Fruit fly (Drosophila melanogaster) whole organism, adult: ENCODE results near the gene CG32572.

Experiments
- CG11617 ChIP-seq: fragments of 200-800 bp; sonication (Bioruptor generic); optimal IDR thresholded peaks from 2 replicates; lab custom pipeline; 2017; ENCODE audit warnings: mild to moderate bottlenecking, missing biosample characterization, missing genetic modification reagents, missing genetic modification characterization
- CG12768 ChIP-seq: fragments of 200-800 bp; sonication (Bioruptor generic); optimal IDR thresholded peaks from 2 replicates; lab custom pipeline; 2017; ENCODE audit warnings: missing biosample characterization, missing genetic modification characterization, mild to moderate bottlenecking, moderate library complexity, missing genetic modification reagents
- CG14711 ChIP-seq: fragments of 200-800 bp; sonication (Bioruptor generic); optimal IDR thresholded peaks from 2 replicates; lab custom pipeline; 2018; ENCODE audit warnings: missing biosample characterization, mild to moderate bottlenecking, missing genetic modification characterization, moderate library complexity
- CG1620 ChIP-seq: fragments of 200-800 bp; sonication (Bioruptor generic); optimal IDR thresholded peaks from 2 replicates; lab custom pipeline; 2016; ENCODE audit warnings: missing biosample characterization, missing genetic modification characterization
- CG33017 ChIP-seq: fragments of 200-800 bp; sonication (Bioruptor generic); optimal IDR thresholded peaks from 2 replicates; lab custom pipeline; 2018; ENCODE audit warnings: missing biosample characterization, mild to moderate bottlenecking, missing genetic modification characterization, moderate library complexity
- CG5204 ChIP-seq: fragments of 200-800 bp; sonication (Bioruptor generic); optimal IDR thresholded peaks from 2 replicates; lab custom pipeline; 2016; ENCODE audit warnings: missing biosample characterization, missing genetic modification characterization
- CG7045 ChIP-seq: fragments of 200-800 bp; sonication (Bioruptor generic); optimal IDR thresholded peaks from 2 replicates; lab custom pipeline; 2017; ENCODE audit warnings: missing biosample characterization, mild to moderate bottlenecking, missing genetic modification characterization
- CG7101 ChIP-seq: fragments of 200-800 bp; sonication (Bioruptor generic); optimal IDR thresholded peaks from 2 replicates; lab custom pipeline; 2018; ENCODE audit warnings: missing biosample characterization, mild to moderate bottlenecking, missing genetic modification characterization, moderate library complexity
- Clk ChIP-seq: fragments of 200-800 bp; sonication (Bioruptor generic); optimal IDR thresholded peaks from 2 replicates; lab custom pipeline; 2017; ENCODE audit warnings: missing biosample characterization, missing genetic modification characterization
- Crg-1 ChIP-seq: fragments of 200-800 bp; sonication (Bioruptor generic); optimal IDR thresholded peaks from 2 replicates; lab custom pipeline; 2016; ENCODE audit warnings: missing biosample characterization, missing genetic modification characterization
- Hr96 ChIP-seq: fragments of 200-800 bp; sonication (Bioruptor generic); optimal IDR thresholded peaks from 2 replicates; lab custom pipeline; 2016; ENCODE audit warnings: missing biosample characterization, missing genetic modification characterization
- Mnt ChIP-seq: fragments of 200-800 bp; sonication (Bioruptor generic); optimal IDR thresholded peaks from 2 replicates; lab custom pipeline; 2016; ENCODE audit warnings: missing biosample characterization, mild to moderate bottlenecking, missing genetic modification characterization
- bab1 ChIP-seq: fragments of 200-800 bp; sonication (Bioruptor generic); optimal IDR thresholded peaks from 3 replicates; lab custom pipeline; 2019; ENCODE audit warnings: missing biosample characterization, mild to moderate bottlenecking, missing genetic modification characterization, moderate library complexity
- cic ChIP-seq: fragments of 200-800 bp; sonication (Bioruptor generic); optimal IDR thresholded peaks from 2 replicates; lab custom pipeline; 2017; ENCODE audit warnings: missing biosample characterization, mild to moderate bottlenecking, missing genetic modification characterization, moderate library complexity
- cnc ChIP-seq, 2 experiments: fragments of >200 bp; optimal IDR thresholded peaks; 2 replicates each; lab custom pipeline; 2017
- kay ChIP-seq: fragments of 200-800 bp; sonication (Bioruptor generic); peaks from one replicate; lab custom pipeline; 2016; ENCODE audit warnings: missing biosample characterization, missing genetic modification characterization, borderline replicate concordance
- ovo ChIP-seq: fragments of 200-800 bp; sonication (Bioruptor generic); optimal IDR thresholded peaks from 2 replicates; lab custom pipeline; 2016; ENCODE audit warnings: missing biosample characterization, missing genetic modification characterization
- pad ChIP-seq: fragments of 200-800 bp; sonication (Bioruptor generic); optimal IDR thresholded peaks from 3 replicates; lab custom pipeline; 2017; ENCODE audit warnings: missing biosample characterization, missing genetic modification characterization, mild to moderate bottlenecking, moderate library complexity, missing genetic modification reagents
- tj ChIP-seq: fragments of 200-800 bp; sonication (Bioruptor generic); optimal IDR thresholded peaks from 3 replicates; lab custom pipeline; 2017; ENCODE audit warnings: missing biosample characterization, mild to moderate bottlenecking, missing genetic modification characterization, moderate library complexity
- toe ChIP-seq: fragments of 200-800 bp; sonication (Bioruptor generic); optimal IDR thresholded peaks from 2 replicates; lab custom pipeline; 2016; ENCODE audit warnings: missing biosample characterization, missing genetic modification characterization

Gene CG32572

DNA sequence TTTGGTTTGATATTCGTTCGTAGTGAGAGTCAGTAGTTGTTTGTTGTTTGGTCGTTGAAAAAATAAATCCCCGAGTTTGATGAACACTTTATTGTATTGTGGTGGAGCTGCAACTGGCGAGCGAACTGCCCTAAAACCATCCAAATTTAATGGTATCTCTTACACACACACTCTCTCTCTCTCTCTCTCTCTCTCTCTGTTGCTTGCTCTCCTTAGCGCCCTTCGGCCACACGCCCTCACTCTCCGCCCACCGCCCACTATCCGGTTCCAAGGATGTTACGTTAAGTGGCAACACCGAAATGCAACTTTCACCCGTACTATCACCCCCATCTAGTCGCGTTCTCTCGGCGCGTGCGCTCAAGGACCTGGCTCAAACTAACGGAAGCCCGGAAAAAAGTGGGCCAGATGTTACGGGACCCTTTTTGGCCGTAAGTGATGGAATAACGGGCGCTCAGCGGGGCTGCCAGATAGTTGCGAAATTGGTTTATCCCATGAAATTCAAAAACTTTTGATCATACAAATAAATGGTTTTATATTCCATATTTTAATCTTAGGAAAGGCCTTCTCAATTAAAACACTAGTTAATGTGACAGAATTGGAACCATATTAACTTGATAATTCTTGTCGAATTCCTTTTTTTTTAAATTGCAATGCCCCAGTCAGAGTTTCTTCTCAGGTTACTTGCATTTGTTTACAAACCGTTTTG lies 33.4 kb upstream of the CG32572 start:
- TF ChIP-seq cic (GFP tag; lab: Kevin White, UChicago) (no peak), toe (peak; percentile 25)

DNA sequence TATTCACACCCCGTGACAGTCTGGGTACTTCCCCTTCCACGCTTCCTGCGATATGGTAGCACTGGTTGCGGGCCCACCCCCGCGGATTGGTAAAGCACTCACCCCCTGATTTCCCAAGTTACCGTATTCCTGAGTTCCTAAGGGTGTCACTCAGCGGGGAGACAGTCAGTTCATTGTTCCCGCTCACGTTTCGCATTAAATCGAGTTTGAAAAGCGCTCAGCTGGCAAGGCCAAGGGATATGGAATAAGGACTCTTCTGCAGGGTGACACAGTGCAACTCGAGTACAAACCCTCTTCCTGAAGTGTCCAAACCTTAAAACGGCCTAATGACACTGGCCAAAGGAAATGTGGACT lies 32.9 kb upstream of the CG32572 start:
- no peak for TF ChIP-seq toe
- no peak for TF ChIP-seq Hr96
- no peak for TF ChIP-seq CG14711 (tag; lab: Kevin White, UChicago)
- TF ChIP-seq CG7101 (tag; lab: Kevin White, UChicago) = no peak

DNA sequence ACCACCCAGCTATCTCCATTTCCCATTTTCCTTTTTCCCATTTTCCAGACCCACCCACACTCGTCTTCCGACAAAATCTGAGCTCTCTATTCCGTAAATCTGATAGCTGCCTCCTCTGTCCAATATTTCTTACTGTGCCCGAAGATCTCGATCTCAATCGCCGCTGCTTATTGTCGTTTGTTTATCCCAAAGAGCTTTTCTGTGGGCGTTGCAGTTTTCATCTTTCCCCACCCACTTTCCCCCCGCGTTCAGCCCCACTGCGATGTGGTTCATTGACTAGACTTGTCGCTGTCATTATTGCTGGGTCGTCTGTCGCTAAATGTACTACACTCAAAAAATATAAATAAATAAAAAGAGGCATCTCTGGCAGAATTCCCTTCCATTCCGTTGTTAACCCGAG lies 31.6 kb upstream of the CG32572 start:
- TF ChIP-seq cnc (optimal IDR thresholded peaks at IDR 0.05; lab: Kevin White, UChicago) (no peak), tj (GFP tag; lab: Kevin White, UChicago) (peak; percentile 56), CG12768 (no peak)

DNA sequence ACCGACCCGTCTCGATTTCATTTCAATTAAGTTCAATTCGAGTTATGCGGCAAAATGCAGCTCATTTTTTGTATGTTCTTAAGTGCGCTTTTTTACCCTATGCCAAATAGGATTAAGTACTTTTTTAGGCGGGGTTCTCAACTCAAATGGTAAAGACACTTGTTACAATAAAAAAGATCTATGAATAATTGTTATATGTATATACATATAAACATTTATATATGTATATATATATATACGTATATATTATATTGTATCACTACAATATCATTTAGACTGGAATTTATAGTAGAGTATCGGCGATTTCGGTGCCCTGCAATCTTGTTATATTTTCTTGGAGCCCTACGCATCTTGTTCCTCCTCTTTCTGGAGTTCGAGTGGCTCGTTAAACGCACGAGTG lies 31.0 kb upstream of the CG32572 start:
- TF ChIP-seq Mnt (GFP tag; lab: Kevin White, UChicago) (no peak), bab1 (GFP tag; lab: Kevin White, UChicago) (no peak), CG1620 (GFP tag; lab: Kevin White, UChicago) (no peak), CG7101 (tag; lab: Kevin White, UChicago) (no peak), CG12768 (no peak), Hr96 (no peak), CG33017 (no peak), pad (GFP tag; lab: Kevin White, UChicago) (no peak), Clk (GFP tag; lab: Kevin White, UChicago) (no peak), CG11617 (GFP tag; lab: Kevin White, UChicago) (no peak), toe (no peak), CG14711 (tag; lab: Kevin White, UChicago) (no peak), ovo (GFP tag; lab: Kevin White, UChicago) (no peak)

DNA sequence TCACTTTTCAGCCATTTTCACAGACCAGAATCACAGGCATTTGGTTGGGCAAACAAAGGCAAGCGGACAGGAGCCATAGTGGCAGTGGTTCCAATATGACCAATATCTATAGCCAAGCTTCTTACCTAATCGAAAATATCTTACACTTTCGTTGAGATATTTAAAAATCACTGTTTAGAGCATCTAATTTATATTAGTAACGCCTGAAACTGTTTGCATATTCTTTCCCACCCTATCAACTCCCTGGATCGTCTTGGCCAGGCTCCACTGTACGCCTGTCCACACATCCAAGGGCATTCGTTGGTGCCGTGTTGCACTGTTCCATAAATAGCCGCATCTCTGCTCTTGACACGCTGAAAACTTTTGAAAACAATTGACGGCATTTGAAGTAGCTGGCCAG lies 30.5 kb upstream of the CG32572 start:
- TF ChIP-seq CG33017 (no peak), toe (no peak), CG1620 (GFP tag; lab: Kevin White, UChicago) (no peak), CG7045 (no peak), CG7101 (tag; lab: Kevin White, UChicago) (no peak), bab1 (GFP tag; lab: Kevin White, UChicago) (no peak), CG5204 (GFP tag; lab: Kevin White, UChicago) (no peak), Clk (GFP tag; lab: Kevin White, UChicago) (no peak)

DNA sequence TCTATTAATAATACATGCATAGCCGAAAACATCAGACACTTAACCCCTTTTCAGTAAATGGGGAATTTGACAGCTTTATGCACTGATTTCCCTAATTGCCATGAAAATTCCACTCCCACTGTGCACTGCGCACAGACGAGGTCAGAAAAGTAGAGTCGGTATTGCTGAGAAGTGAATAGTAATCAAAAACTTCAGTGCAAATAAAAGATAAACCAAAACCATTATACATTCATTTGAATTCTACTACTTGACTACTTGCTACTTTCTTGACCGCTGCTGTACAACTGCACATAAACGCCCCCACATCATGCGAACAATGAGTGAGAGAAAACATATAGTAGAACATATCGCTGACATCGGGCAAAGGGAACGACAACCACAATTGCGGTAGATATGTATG lies 29.5 kb upstream of the CG32572 start:
- TF ChIP-seq Crg-1 (GFP tag; lab: Kevin White, UChicago) (no peak), CG33017 (peak; percentile 61), CG5204 (GFP tag; lab: Kevin White, UChicago) (peak; percentile 54), CG12768 (peak; percentile 42), CG7101 (tag; lab: Kevin White, UChicago) (peak; percentile 73), tj (GFP tag; lab: Kevin White, UChicago) (peak; percentile 6), Mnt (GFP tag; lab: Kevin White, UChicago) (no peak), Clk (GFP tag; lab: Kevin White, UChicago) (peak; percentile 19), CG14711 (tag; lab: Kevin White, UChicago) (peak; percentile 71), pad (GFP tag; lab: Kevin White, UChicago) (peak; percentile 22), CG11617 (GFP tag; lab: Kevin White, UChicago) (no peak), bab1 (GFP tag; lab: Kevin White, UChicago) (peak; percentile 66), toe (no peak), CG7045 (peak; percentile 64), cic (GFP tag; lab: Kevin White, UChicago) (no peak)

DNA sequence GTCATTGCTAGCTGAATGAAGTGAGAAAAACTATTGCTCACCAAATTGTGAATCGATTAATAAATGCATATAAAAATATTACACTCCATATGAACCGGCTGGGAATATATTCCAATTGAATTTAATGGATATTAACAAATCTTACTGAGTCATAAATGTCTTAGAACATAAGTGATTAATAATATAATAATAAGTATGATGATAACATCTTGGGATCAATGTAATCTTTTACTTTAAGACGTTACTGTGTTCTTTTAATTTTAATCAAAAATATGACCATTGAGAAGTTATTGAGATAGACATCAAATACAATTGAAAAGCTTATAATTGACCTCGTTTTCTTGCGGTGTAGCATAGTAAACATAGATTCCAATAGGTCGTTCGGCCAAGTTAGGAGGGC lies 28.7 kb upstream of the CG32572 start:
- TF ChIP-seq ovo (GFP tag; lab: Kevin White, UChicago) (no peak), CG7101 (tag; lab: Kevin White, UChicago) (peak; percentile 0), kay (GFP tag; lab: Kevin White, UChicago) (no peak), CG11617 (GFP tag; lab: Kevin White, UChicago) (peak; percentile 42)

DNA sequence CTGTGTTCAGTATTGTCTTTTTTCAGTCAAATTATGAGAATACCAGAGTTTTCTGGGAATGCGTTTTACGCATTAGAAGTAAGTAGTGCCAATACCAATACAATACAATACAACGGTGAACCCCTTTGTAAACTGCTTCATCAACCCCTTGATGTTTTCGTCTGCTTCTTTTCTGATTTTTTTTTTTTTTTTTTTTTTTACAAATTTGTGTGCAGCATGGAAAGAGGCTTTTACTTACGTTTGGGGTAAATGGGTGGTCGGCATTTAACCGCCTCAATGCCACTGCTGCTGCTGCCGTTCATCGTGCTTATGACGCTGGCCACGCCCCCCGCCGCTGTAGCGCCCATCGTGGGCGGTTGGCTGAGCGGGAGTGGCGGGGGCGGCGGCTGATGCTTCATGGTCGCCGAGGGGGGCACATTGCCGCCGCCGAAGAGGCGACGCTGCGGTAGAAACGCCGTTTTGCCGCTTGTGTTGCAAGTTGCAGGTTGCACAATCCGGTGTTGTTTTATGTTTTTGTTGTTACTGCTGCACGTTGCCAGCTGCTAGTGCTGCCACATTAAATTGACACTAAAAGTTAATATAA lies 27.1 kb upstream of the CG32572 start:
- TF ChIP-seq Clk (GFP tag; lab: Kevin White, UChicago) (no peak), pad (GFP tag; lab: Kevin White, UChicago) (peak; percentile 34), toe (no peak)
